Fruit fly (Drosophila melanogaster): Measurements from ENCODE around the gene mge.

Gene mge

DNA sequence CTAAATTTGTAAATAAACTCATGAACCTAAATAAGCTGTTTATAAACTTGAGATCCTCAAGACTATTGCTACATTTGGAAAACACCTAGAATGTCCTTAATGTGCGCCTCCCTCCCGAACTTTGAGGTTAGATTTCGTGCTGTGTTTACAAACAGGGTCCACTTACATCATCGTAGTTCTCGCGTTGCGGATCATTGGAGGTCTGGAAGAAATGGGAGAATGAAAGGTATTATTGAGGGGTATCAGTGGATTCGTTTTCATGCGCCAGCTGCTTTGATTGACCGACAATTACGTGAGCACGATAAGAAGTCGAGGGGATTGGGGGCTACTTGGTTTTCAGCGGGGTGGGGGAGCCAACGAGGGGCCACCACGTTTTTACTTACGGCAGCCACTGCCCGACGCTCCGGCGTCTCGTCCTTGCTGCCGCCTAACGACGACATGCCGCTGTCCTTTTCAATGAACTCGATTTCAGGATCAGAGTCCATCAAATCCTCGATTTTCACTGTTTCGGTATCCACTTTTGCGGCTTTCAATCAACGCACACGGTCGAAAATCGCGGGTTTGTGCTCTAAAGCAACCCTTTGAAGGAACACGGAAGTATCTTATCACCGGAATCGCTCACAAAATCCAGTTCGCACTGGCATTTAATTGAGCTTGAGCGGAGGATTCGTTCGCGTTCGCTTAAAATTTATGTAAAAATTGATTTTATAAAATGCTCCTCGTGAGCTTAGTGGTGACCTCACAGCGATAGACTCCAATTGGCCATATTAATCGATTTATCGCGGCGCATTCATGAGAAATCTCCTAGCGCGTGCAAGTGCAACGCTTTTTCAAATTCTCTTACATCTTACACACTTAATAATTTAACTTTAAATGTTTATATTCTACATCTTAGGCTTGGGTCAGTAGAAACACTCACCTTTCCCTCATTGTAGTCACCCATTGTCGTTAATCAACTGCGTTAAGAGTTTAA is 607 bp downstream of the mge start (continued):
- TF ChIP-seq CG8290 (GFP tag; optimal IDR thresholded peaks at IDR 0.05) (no peak), CG8290 (tag; optimal IDR thresholded peaks at IDR 0.05) (no peak), zfh2 (GFP tag; optimal IDR thresholded peaks at IDR 0.05) (no peak), CG15514 (GFP tag; optimal IDR thresholded peaks at IDR 0.05) (peak; percentile 52), Doc3 (GFP tag; IDR thresholded peaks at IDR 0.05; ENCODE audit: partially characterized antibody) (peak; percentile 51; the same call in 2 of the 3 replicates), pros (GFP tag; optimal IDR thresholded peaks at IDR 0.05) (no peak), CG6791 (GFP tag; IDR thresholded peaks at IDR 0.05; ENCODE audit: partially characterized antibody) (peak; percentile 60; the same call in 1 of the 3 replicates), nerfin-2 (GFP tag; IDR thresholded peaks at IDR 0.05; ENCODE audit: partially characterized antibody) (0 out of 2 replicates have a peak, but pooled peaks have one; percentile 51), Ssrp (tag; optimal IDR thresholded peaks at IDR 0.05) (no peak), Sry-β (GFP tag; optimal IDR thresholded peaks at IDR 0.05) (no peak), phol (tag; optimal IDR thresholded peaks at IDR 0.05) (peak; percentile 20), CG15073 (GFP tag; optimal IDR thresholded peaks at IDR 0.05) (no peak), ranshi (GFP tag; IDR thresholded peaks at IDR 0.05) (no peak; the same call in 1 of the 2 replicates), CG7357 (GFP tag; IDR thresholded peaks at IDR 0.05) (no peak), CG13424 (tag; optimal IDR thresholded peaks at IDR 0.05) (no peak), eyg (GFP tag; optimal IDR thresholded peaks at IDR 0.05) (no peak), Scr (GFP tag; IDR thresholded peaks at IDR 0.05; ENCODE audit: partially characterized antibody) (peak; percentile 55), tna (GFP tag; IDR thresholded peaks at IDR 0.05; ENCODE audit: partially characterized antibody) (peak; percentile 40; the same call in 1 of the 2 replicates), CG4360 (GFP tag; IDR thresholded peaks at IDR 0.05) (no peak), CG42726 (GFP tag; IDR thresholded peaks at IDR 0.05; ENCODE audit: partially characterized antibody) (peak; percentile 73), CG33557 (GFP tag; optimal IDR thresholded peaks at IDR 0.05) (no peak), CG30431 (GFP tag; optimal IDR thresholded peaks at IDR 0.05) (no peak), CG4617 (GFP tag; optimal IDR thresholded peaks at IDR 0.05; ENCODE audit: borderline replicate concordance) (peak; percentile 69), CG4282 (GFP tag; optimal IDR thresholded peaks at IDR 0.05) (no peak), mld (GFP tag; IDR thresholded peaks at IDR 0.05; ENCODE audit: partially characterized antibody) (no peak), ase (GFP tag; IDR thresholded peaks at IDR 0.05) (no peak), CG11456 (GFP tag; IDR thresholded peaks at IDR 0.05) (no peak), Nf-YC (tag; optimal IDR thresholded peaks at IDR 0.05) (no peak), CG12236 (GFP tag; optimal IDR thresholded peaks at IDR 0.05) (no peak), sr (GFP tag; IDR thresholded peaks at IDR 0.05) (no peak), Taf1 (GFP tag; IDR thresholded peaks at IDR 0.05) (no peak), luna (GFP tag; optimal IDR thresholded peaks at IDR 0.05) (no peak), CG14860 (GFP tag; IDR thresholded peaks at IDR 0.05; ENCODE audit: partially characterized antibody) (peak; percentile 35; the same call in 1 of the 3 replicates), fd102C (GFP tag; optimal IDR thresholded peaks at IDR 0.05) (no peak), CG1233 (GFP tag; optimal IDR thresholded peaks at IDR 0.05) (no peak), CG5245 (GFP tag; optimal IDR thresholded peaks at IDR 0.05) (no peak), ato (GFP tag; IDR thresholded peaks at IDR 0.05; ENCODE audit: partially characterized antibody) (no peak), Ravus (GFP tag; IDR thresholded peaks at IDR 0.05) (no peak), CG2875 (GFP tag; optimal IDR thresholded peaks at IDR 0.05) (no peak), E2f2 (GFP tag; IDR thresholded peaks at IDR 0.05) (peak; percentile 75), CG10654 (GFP tag; optimal IDR thresholded peaks at IDR 0.05) (no peak), Optix (GFP tag; IDR thresholded peaks at IDR 0.05) (no peak), Ptx1 (GFP tag; IDR thresholded peaks at IDR 0.05) (no peak), Dip3 (GFP tag; optimal IDR thresholded peaks at IDR 0.05) (no peak), gsb (GFP tag; IDR thresholded peaks at IDR 0.05) (no peak), Rx (GFP tag; IDR thresholded peaks at IDR 0.05) (no peak), ewg (GFP tag; optimal IDR thresholded peaks at IDR 0.05) (no peak), Lhr (GFP tag; optimal IDR thresholded peaks at IDR 0.05) (peak; percentile 18)

All from whole organism, embryonic.